Fruit fly (Drosophila melanogaster) Kc167 (cell line): ENCODE measurements around the gene CG7296.

Experiments
- h ChIP-seq: fragments of >200 bp; optimal IDR thresholded peaks from 3 replicates; lab custom pipeline; 2018; ENCODE audit warnings: missing external identifiers
- ttk ChIP-seq: sonication (Bioruptor generic); optimal IDR thresholded peaks from 2 replicates; lab custom pipeline; 2017; ENCODE audit warnings: missing external identifiers

DNA sequence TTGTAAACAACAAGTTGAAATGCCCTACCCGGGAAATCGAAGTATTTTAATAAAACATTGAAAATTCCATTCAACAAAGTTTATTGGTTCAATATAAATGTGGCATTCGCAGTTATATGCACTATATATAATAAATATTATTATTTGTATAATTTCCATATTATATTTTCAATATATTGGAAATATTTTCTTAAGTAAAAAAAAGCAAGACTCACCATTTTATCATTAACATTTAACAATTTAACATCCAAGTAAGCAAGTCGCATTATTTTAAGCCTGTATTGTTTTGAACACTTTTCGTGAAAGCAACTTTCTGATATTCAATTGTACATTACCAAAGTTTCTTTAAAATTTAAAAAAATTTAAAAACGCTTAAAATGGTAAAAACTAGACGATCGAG is 28.9 kb downstream of the CG7296 start, which contains the start of gene CG45690:
- TF ChIP-seq ttk, result no peak
- TF ChIP-seq h (lab: Kevin White, UChicago), result no peak
